Worm (Caenorhabditis elegans) whole organism, early embryonic: ENCODE results near the gene srz-1.
"Not testable (repeated sequence)": the region's sequence is repeated elsewhere in the genome, so short reads cannot be mapped to it uniquely, and the experiment has no call there.

Source experiments
- B0310.2 ChIP-seq: sonication (generic microtip); optimal IDR thresholded peaks from 2 replicates; lab custom pipeline; 2016; ENCODE audit warnings: mild to moderate bottlenecking, missing genetic modification characterization, missing compliant biosample characterization
- F13C5.2 ChIP-seq: sonication (generic microtip); optimal IDR thresholded peaks from 2 replicates; lab custom pipeline; 2017; ENCODE audit warnings: mild to moderate bottlenecking, missing genetic modification characterization, inconsistent platforms, missing compliant biosample characterization
- aly-1 ChIP-seq: sonication (generic microtip); optimal IDR thresholded peaks from 2 replicates; lab custom pipeline; 2016; ENCODE audit warnings: missing genetic modification characterization, missing compliant biosample characterization
- ama-1 ChIP-seq: fragments of 150-350 bp; optimal IDR thresholded peaks from 2 replicates; lab custom pipeline; 2014
- ceh-13 ChIP-seq: fragments of 200-800 bp; sonication (Bioruptor generic); optimal IDR thresholded peaks from 2 replicates; lab custom pipeline; 2018; ENCODE audit warnings: mild to moderate bottlenecking, missing genetic modification characterization, missing compliant biosample characterization
- ceh-36 ChIP-seq: sonication (generic microtip); optimal IDR thresholded peaks from 2 replicates; lab custom pipeline; 2016; ENCODE audit warnings: missing genetic modification characterization, inconsistent platforms, missing compliant biosample characterization
- ets-7 ChIP-seq: sonication (generic microtip); optimal IDR thresholded peaks from 2 replicates; lab custom pipeline; 2016; ENCODE audit warnings: missing genotype, missing genetic modification characterization, missing compliant biosample characterization
- flt-1 ChIP-seq: fragments of 200-800 bp; sonication (Bioruptor generic); IDR thresholded peaks from 2 replicates; pipeline ENCODE4 v1.3.6; 2022; ENCODE audit warnings: missing genetic modification characterization, missing compliant biosample characterization
- hmbx-1 ChIP-seq: sonication (generic microtip); optimal IDR thresholded peaks from 2 replicates; lab custom pipeline; 2016; ENCODE audit warnings: mild to moderate bottlenecking, missing genetic modification characterization, missing compliant biosample characterization
- hmg-4 ChIP-seq: fragments of 200-800 bp; sonication (Bioruptor generic); optimal IDR thresholded peaks from 2 replicates; lab custom pipeline; 2018; ENCODE audit warnings: mild to moderate bottlenecking, missing genetic modification characterization, missing compliant biosample characterization
- hnd-1 ChIP-seq: sonication (generic microtip); optimal IDR thresholded peaks from 2 replicates; lab custom pipeline; 2016; ENCODE audit warnings: missing genetic modification characterization, missing compliant biosample characterization
- pes-1 ChIP-seq: fragments of 200-800 bp; sonication (Bioruptor generic); IDR thresholded peaks from 2 replicates; pipeline ENCODE4 v1.3.6; 2022; ENCODE audit warnings: missing genetic modification reagents, missing genetic modification characterization, missing compliant biosample characterization
- scrt-1 ChIP-seq: fragments of 200-800 bp; sonication (Bioruptor generic); IDR thresholded peaks from 2 replicates; pipeline ENCODE4 v1.3.6; 2022; ENCODE audit warnings: missing genetic modification characterization, missing compliant biosample characterization
- sea-1 ChIP-seq: fragments of 200-800 bp; sonication (Bioruptor generic); conservative IDR thresholded peaks from 2 replicates; pipeline ENCODE4 v1.3.6; 2022; ENCODE audit warnings: missing genetic modification characterization, missing compliant biosample characterization
- tbx-11 ChIP-seq: fragments of 200-800 bp; sonication (Bioruptor generic); IDR thresholded peaks from 2 replicates; pipeline ENCODE4 v1.3.6; 2022; ENCODE audit warnings: missing genetic modification characterization, missing compliant biosample characterization
- tbx-37 ChIP-seq: fragments of 200-800 bp; sonication (Bioruptor generic); conservative IDR thresholded peaks from 2 replicates; pipeline ENCODE4 v1.3.6; 2022; ENCODE audit warnings: missing genetic modification reagents, missing genetic modification characterization, missing compliant biosample characterization
- tra-4 ChIP-seq: sonication (generic microtip); optimal IDR thresholded peaks from 2 replicates; lab custom pipeline; 2017; ENCODE audit warnings: missing genetic modification characterization, missing compliant biosample characterization

Gene srz-1

DNA sequence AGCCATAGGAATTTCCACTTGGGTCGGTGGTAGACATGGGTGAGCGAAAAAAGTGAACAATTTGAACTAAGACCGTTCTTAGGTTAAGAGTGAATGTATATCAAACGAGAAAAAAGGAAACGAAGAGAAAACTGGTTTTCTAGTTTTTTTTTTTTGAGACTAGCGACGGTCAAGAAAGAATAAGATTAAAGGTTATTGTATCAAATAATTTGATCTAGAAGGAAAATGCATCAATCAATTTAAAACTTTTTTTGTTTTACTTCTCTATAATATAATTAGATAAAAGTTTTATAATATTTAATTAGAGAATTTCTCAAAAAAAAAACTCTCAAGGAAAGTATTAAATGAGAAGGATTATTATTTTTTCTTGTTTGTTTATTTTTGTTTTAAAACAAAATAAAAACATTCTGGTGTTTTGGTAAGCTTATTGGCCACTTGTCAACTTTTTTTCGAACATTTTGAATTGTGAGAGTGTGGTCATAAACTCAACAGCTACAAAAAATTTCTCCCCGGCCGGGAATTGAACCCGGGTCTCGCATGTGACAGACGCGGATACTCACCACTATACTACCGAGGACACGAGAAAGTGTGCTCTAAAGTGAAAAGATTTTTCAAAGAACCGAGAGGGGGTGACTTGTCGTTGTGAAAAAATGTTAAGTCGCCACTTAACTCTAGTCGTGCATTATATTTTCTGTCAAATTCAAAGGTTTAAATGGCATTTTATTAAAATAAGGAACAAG lies 30.3 kb upstream of the srz-1 start, which contains the start of gene W06G6.17:
Gene W06G6.17, minus strand, starts transcription at position 51 of the 740 bp plus-strand sequence.
- TF ChIP-seq ceh-36 (tag; lab: Kevin White, UChicago) = no peak
- TF ChIP-seq tbx-37 (GFP tag; lab: Robert Waterston, UW) = no peak
- no peak for TF ChIP-seq flt-1 (GFP tag; lab: Robert Waterston, UW)
- TF ChIP-seq sea-1 = no peak
- no peak for TF ChIP-seq hmg-4 (GFP tag; lab: Kevin White, UChicago)
- TF ChIP-seq F13C5.2 (tag; lab: Kevin White, UChicago) = no peak
- no peak for TF ChIP-seq aly-1 (tag; lab: Kevin White, UChicago)
- no peak for TF ChIP-seq tbx-11 (GFP tag; lab: Robert Waterston, UW)
- TF ChIP-seq tra-4 (tag; lab: Kevin White, UChicago) = no peak
- no peak for TF ChIP-seq scrt-1 (GFP tag; lab: Robert Waterston, UW)
- TF ChIP-seq hnd-1 (tag; lab: Kevin White, UChicago) = no peak
- no peak for TF ChIP-seq hmbx-1 (tag; lab: Kevin White, UChicago)
- no peak for TF ChIP-seq ets-7 (tag; lab: Kevin White, UChicago)

DNA sequence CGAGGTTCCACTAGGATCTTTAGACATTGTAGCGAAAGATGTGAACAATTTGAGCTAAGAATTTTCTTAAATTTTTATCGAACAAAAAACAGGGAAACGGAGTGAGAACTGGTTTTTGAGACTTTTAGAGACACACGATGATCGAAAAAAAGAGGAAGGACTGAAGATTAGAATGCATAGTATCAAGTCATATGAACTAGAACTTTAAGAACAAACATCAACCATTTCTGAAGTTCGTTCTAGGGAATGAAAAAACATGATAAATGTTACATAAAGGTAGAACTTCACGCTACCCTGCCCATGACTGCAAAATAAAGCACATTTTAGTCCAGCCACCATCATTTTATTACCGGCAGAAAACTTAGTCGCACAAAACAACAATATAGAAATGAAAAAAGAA lies 29.3 kb upstream of the srz-1 start, which contains the start of gene W06G6.9:
Gene W06G6.9, minus strand, starts transcription at position 101 of the 400 bp plus-strand sequence.
- TF ChIP-seq ceh-36 (tag; lab: Kevin White, UChicago) = no peak
- TF ChIP-seq sea-1 = no peak
- TF ChIP-seq hmbx-1 (tag; lab: Kevin White, UChicago) = no peak
- no peak for TF ChIP-seq flt-1 (GFP tag; lab: Robert Waterston, UW)
- no peak for TF ChIP-seq scrt-1 (GFP tag; lab: Robert Waterston, UW)
- TF ChIP-seq tbx-37 (GFP tag; lab: Robert Waterston, UW) = no peak
- TF ChIP-seq hnd-1 (tag; lab: Kevin White, UChicago) = no peak
- no peak for TF ChIP-seq B0310.2 (tag; lab: Kevin White, UChicago)

DNA sequence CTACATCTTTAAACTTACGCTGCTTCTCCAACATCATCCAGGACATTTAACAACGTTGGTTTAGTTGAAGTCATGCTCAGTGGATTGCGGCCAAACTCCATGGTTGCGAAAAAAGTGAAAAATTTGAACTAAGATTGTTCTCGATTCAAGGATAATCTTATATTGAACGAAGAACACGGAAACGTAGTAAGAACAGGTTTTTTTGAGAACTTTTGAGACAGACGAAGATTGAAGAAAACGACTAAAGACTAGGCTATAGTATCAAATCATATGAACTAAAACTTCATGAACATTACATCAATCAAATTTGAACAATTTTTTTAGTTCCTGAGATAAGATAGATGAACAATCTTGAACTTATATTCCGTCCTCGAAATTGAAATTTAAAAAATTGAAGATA lies 28.6 kb upstream of the srz-1 start, which contains the start of gene W06G6.10:
Gene W06G6.10, minus strand, starts transcription at position 101 of the 400 bp plus-strand sequence.
- no peak for TF ChIP-seq ets-7 (tag; lab: Kevin White, UChicago)
- no peak for TF ChIP-seq tra-4 (tag; lab: Kevin White, UChicago)
- no peak for TF ChIP-seq pes-1 (GFP tag; lab: Robert Waterston, UW)
- no peak for TF ChIP-seq hmbx-1 (tag; lab: Kevin White, UChicago)
- no peak for TF ChIP-seq hnd-1 (tag; lab: Kevin White, UChicago)
- no peak for TF ChIP-seq sea-1

DNA sequence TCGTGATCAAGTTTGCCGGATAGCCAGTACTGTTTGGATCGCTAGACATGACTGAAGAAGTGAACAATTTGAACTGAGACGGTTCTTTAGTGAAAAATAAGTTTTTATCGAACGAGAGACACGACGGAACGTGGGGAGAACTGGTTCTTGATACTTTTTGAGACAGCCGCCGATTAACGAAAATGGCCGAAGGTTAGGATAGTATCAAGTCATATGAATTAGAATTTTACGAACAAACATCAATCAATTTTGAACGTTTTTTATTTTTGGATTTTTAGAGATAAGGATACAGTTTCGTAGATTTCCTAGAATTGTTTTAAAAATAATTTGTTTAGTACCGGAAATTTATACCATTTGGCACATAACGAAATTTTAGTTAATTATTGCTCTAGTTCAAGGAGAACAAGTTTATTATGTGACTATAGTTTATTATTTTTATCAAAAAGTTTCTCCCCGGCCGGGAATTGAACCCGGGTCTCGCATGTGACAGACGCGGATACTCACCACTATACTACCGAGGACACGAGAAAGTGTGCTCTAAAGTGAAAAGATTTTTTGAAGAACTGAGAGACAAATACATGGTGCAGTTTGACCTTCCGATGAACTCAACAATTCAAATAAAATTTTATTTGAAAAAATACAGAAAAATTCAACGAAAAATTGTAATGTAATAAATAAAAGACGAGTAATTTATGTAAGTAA lies 27.2 kb upstream of the srz-1 start, which contains the start of gene W06G6.20:
Gene W06G6.20, minus strand, starts transcription at position 51 of the 702 bp plus-strand sequence.
- TF ChIP-seq hmg-4 (GFP tag; lab: Kevin White, UChicago) (no peak), tbx-11 (GFP tag; lab: Robert Waterston, UW) (no peak), ceh-13 (no peak), hmbx-1 (tag; lab: Kevin White, UChicago) (no peak), B0310.2 (tag; lab: Kevin White, UChicago) (no peak), ets-7 (tag; lab: Kevin White, UChicago) (no peak), tra-4 (tag; lab: Kevin White, UChicago) (no peak), aly-1 (tag; lab: Kevin White, UChicago) (no peak), ama-1 (lab: Kevin White, UChicago) (no peak), flt-1 (GFP tag; lab: Robert Waterston, UW) (no peak), ceh-36 (tag; lab: Kevin White, UChicago) (no peak), F13C5.2 (tag; lab: Kevin White, UChicago) (no peak), pes-1 (GFP tag; lab: Robert Waterston, UW) (no peak), tbx-37 (GFP tag; lab: Robert Waterston, UW) (no peak), sea-1 (no peak)

DNA sequence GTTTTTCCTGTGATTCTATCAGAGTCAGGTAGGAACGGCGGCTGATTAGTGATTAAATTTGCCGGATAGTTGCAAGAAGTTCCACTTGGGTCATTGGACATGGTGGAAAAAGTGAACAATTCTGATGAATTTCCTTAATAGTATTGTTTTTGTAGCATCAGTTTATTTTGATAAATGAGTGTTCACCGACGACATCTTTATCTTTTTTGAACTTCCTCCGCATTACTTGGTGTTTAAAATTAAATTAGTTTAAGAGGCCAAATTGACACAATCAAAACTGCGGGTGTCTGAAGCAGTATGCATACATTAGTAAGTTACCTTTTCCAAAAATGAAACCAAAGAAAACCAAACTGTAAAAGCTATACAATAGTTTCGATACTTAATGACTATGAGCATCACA lies 26.5 kb upstream of the srz-1 start, which contains the start of gene W06G6.11:
Gene W06G6.11, minus strand, starts transcription at position 101 of the 400 bp plus-strand sequence.
- not testable (repeated sequence) for TF ChIP-seq tra-4 (tag; lab: Kevin White, UChicago); scrt-1 (GFP tag; lab: Robert Waterston, UW); flt-1 (GFP tag; lab: Robert Waterston, UW)

DNA sequence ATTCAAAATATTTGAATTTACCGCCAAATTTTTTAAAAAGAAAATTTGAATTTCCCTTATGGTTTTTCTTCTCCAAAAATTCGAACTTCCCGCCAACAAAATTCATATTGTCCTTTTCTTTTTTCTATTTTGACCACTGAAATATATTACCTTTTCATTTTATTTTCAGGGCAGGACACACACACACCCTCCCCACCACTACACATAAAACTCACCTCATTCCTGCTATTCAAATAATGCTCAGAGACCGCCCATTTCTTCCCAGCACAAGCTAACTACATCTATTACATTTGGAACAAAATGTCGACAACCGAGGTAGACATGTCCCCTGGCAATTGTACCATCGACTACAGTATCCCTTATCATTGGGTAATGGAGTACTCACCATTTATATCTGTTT lies 21.4 kb upstream of the srz-1 start, which contains the start of gene W06G6.15:
Gene W06G6.15, plus strand, starts transcription at position 301 of the 400 bp plus-strand sequence.
- TF ChIP-seq ceh-13; hmbx-1 (tag; lab: Kevin White, UChicago); ama-1 (lab: Kevin White, UChicago): not testable (repeated sequence)

DNA sequence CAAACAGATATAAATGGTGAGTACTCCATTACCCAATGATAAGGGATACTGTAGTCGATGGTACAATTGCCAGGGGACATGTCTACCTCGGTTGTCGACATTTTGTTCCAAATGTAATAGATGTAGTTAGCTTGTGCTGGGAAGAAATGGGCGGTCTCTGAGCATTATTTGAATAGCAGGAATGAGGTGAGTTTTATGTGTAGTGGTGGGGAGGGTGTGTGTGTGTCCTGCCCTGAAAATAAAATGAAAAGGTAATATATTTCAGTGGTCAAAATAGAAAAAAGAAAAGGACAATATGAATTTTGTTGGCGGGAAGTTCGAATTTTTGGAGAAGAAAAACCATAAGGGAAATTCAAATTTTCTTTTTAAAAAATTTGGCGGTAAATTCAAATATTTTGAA lies 14.8 kb upstream of the srz-1 start, which contains the start of gene Y70C5B.2:
Gene Y70C5B.2, minus strand, starts transcription at position 101 of the 400 bp plus-strand sequence.
- not testable (repeated sequence) for TF ChIP-seq ama-1 (lab: Kevin White, UChicago); tbx-11 (GFP tag; lab: Robert Waterston, UW); F13C5.2 (tag; lab: Kevin White, UChicago)
